Worm (Caenorhabditis elegans) whole organism, young adult: ENCODE measurements around the gene F40F8.1.
"Not testable (repeated sequence)": the region's sequence is repeated elsewhere in the genome, so short reads cannot be mapped to it uniquely, and the experiment has no call there.

ENCODE experiments used
- B0035.1 ChIP-seq: sonication (generic microtip); optimal IDR thresholded peaks from 2 replicates; lab custom pipeline; 2016; ENCODE audit warnings: missing genetic modification characterization, mild to moderate bottlenecking, missing compliant biosample characterization, missing genotype, missing genetic modification reagents
- F22D6.2 ChIP-seq: sonication (generic microtip); optimal IDR thresholded peaks from 2 replicates; lab custom pipeline; 2016; ENCODE audit warnings: mild to moderate bottlenecking, missing genetic modification characterization, missing compliant biosample characterization
- F39B2.1 ChIP-seq: fragments of 200-800 bp; sonication (Bioruptor generic); IDR thresholded peaks from 2 replicates; pipeline ENCODE4 v1.3.6; 2022; ENCODE audit warnings: missing genetic modification reagents, missing genetic modification characterization, missing compliant biosample characterization
- F52B5.7 ChIP-seq: sonication (generic microtip); optimal IDR thresholded peaks from 2 replicates; lab custom pipeline; 2016; ENCODE audit warnings: mild to moderate bottlenecking, missing genetic modification characterization, missing compliant biosample characterization
- K11D2.4 ChIP-seq: fragments of 200-800 bp; sonication (Bioruptor generic); IDR thresholded peaks from 2 replicates; pipeline ENCODE4 v1.3.6; 2022; ENCODE audit warnings: missing genetic modification reagents, missing genetic modification characterization, missing compliant biosample characterization
- Y79H2A.3 ChIP-seq: fragments of 200-800 bp; sonication (Bioruptor generic); conservative IDR thresholded peaks from 2 replicates; pipeline ENCODE4 v1.3.6; 2022; ENCODE audit warnings: missing genetic modification reagents, missing genetic modification characterization, missing compliant biosample characterization
- ama-1 ChIP-seq, 3 experiments: fragments of 150-350 bp in 1 of 3; sonication (generic microtip) in 2 of 3; optimal IDR thresholded peaks; 2 replicates each; lab custom pipeline; 2014 to 2018; ENCODE audit warnings: missing biosample characterization in 2 of 3, missing genetic modification characterization in 2 of 3, missing genetic modification reagents in 2 of 3
- aptf-2 ChIP-seq: fragments of 200-800 bp; sonication (Bioruptor generic); conservative IDR thresholded peaks from 2 replicates; pipeline ENCODE4 v1.3.6; 2022; ENCODE audit warnings: missing genetic modification reagents, missing genetic modification characterization, missing compliant biosample characterization
- atf-7 ChIP-seq: sonication (generic microtip); optimal IDR thresholded peaks from 2 replicates; lab custom pipeline; 2017; ENCODE audit warnings: mild to moderate bottlenecking, missing genetic modification characterization, missing compliant biosample characterization
- attf-5 ChIP-seq: fragments of 200-800 bp; sonication (Bioruptor generic); optimal IDR thresholded peaks from 2 replicates; lab custom pipeline; 2018; ENCODE audit warnings: mild to moderate bottlenecking, missing genetic modification characterization, missing compliant biosample characterization
- attf-6 ChIP-seq: fragments of 200-800 bp; sonication (Bioruptor generic); IDR thresholded peaks from 2 replicates; pipeline ENCODE4 v1.3.6; 2022; ENCODE audit warnings: missing genetic modification reagents, missing genetic modification characterization, missing compliant biosample characterization
- bed-2 ChIP-seq: fragments of 200-800 bp; sonication (Bioruptor generic); IDR thresholded peaks from 2 replicates; pipeline ENCODE4 v1.3.6; 2022; ENCODE audit warnings: missing genetic modification reagents, missing genetic modification characterization, missing compliant biosample characterization
- cebp-1 ChIP-seq, 2 experiments: fragments of 200-800 bp in 1 of 2; sonication (Bioruptor generic) in 1 of 2; sonication (generic microtip) in 1 of 2; IDR thresholded peaks in 1 of 2; optimal IDR thresholded peaks in 1 of 2; 2 replicates each; pipeline versions ENCODE4 v1.3.6 to Lab custom; 2017 to 2022; ENCODE audit warnings: missing compliant biosample characterization in 2 of 2, missing genetic modification characterization in 2 of 2, mild to moderate bottlenecking in 1 of 2, missing genetic modification reagents in 1 of 2, moderate library complexity in 1 of 2
- ceh-100 ChIP-seq: fragments of 200-800 bp; sonication (Bioruptor generic); IDR thresholded peaks from 2 replicates; pipeline ENCODE4 v1.3.6; 2022; ENCODE audit warnings: missing genetic modification reagents, missing genetic modification characterization, missing compliant biosample characterization
- chd-7 ChIP-seq: sonication (generic microtip); optimal IDR thresholded peaks from 2 replicates; lab custom pipeline; 2016; ENCODE audit warnings: mild to moderate bottlenecking, missing genetic modification characterization, moderate library complexity, missing compliant biosample characterization
- die-1 ChIP-seq: sonication (generic microtip); optimal IDR thresholded peaks from 2 replicates; lab custom pipeline; 2016; ENCODE audit warnings: missing genotype, mild to moderate bottlenecking, missing genetic modification characterization, missing compliant biosample characterization
- dox-1 ChIP-seq: fragments of 200-800 bp; sonication (Bioruptor generic); IDR thresholded peaks from 2 replicates; pipeline ENCODE4 v1.3.6; 2022; ENCODE audit warnings: missing genetic modification reagents, missing genetic modification characterization, missing compliant biosample characterization
- dpl-1 ChIP-seq: fragments of 150-350 bp; optimal IDR thresholded peaks from 2 replicates; lab custom pipeline; 2014; ENCODE audit warnings: missing biosample characterization, missing genetic modification reagents, missing genetic modification characterization
- efl-1 ChIP-seq: fragments of 150-350 bp; optimal IDR thresholded peaks from 2 replicates; lab custom pipeline; 2014; ENCODE audit warnings: missing biosample characterization, missing genetic modification reagents, missing genetic modification characterization
- egl-44 ChIP-seq: fragments of 200-800 bp; sonication (Bioruptor generic); IDR thresholded peaks from 2 replicates; pipeline ENCODE4 v1.3.6; 2022; ENCODE audit warnings: missing genetic modification reagents, missing genetic modification characterization, missing compliant biosample characterization
- gei-17 ChIP-seq: fragments of 200-800 bp; sonication (Bioruptor generic); optimal IDR thresholded peaks from 2 replicates; lab custom pipeline; 2018; ENCODE audit warnings: mild to moderate bottlenecking, missing genetic modification characterization, missing compliant biosample characterization
- hmg-1.2 ChIP-seq: fragments of 200-800 bp; sonication (Bioruptor generic); IDR thresholded peaks from 2 replicates; pipeline ENCODE4 v1.3.6; 2022; ENCODE audit warnings: missing genetic modification reagents, missing genetic modification characterization, missing compliant biosample characterization
- hmg-20 ChIP-seq: fragments of 200-800 bp; sonication (Bioruptor generic); IDR thresholded peaks from 2 replicates; pipeline ENCODE4 v1.3.6; 2022; ENCODE audit warnings: missing genetic modification reagents, missing genetic modification characterization, missing compliant biosample characterization
- hrde-1 ChIP-seq: sonication (generic microtip); optimal IDR thresholded peaks from 2 replicates; lab custom pipeline; 2016; ENCODE audit warnings: missing genetic modification characterization, mild to moderate bottlenecking, missing compliant biosample characterization, moderate library complexity, missing genotype, missing genetic modification reagents, borderline replicate concordance
- lag-1 ChIP-seq: fragments of 200-800 bp; sonication (Bioruptor generic); IDR thresholded peaks from 2 replicates; pipeline ENCODE4 v1.3.6; 2022; ENCODE audit warnings: missing genetic modification reagents, missing genetic modification characterization, missing compliant biosample characterization
- let-526 ChIP-seq: fragments of 200-800 bp; sonication (Bioruptor generic); IDR thresholded peaks from 2 replicates; pipeline ENCODE4 v1.3.6; 2022; ENCODE audit warnings: missing genetic modification reagents, missing genetic modification characterization, missing compliant biosample characterization
- let-607 ChIP-seq, 2 experiments: fragments of 200-800 bp in 1 of 2; sonication (Bioruptor generic) in 1 of 2; sonication (generic microtip) in 1 of 2; optimal IDR thresholded peaks; 2 replicates each; lab custom pipeline; 2016 to 2018; ENCODE audit warnings: mild to moderate bottlenecking in 2 of 2, missing compliant biosample characterization in 2 of 2, missing genetic modification characterization in 2 of 2, moderate library complexity in 2 of 2, missing genotype in 1 of 2
- lin-35 ChIP-seq, 3 experiments: fragments of 150-350 bp in 2 of 3; sonication (generic microtip) in 1 of 3; optimal IDR thresholded peaks; 2 replicates each; lab custom pipeline; 2014 to 2018; ENCODE audit warnings: missing biosample characterization in 3 of 3, missing genetic modification characterization in 3 of 3, missing genetic modification reagents in 3 of 3
- lin-40 ChIP-seq: sonication (generic microtip); optimal IDR thresholded peaks from 2 replicates; lab custom pipeline; 2016; ENCODE audit warnings: missing genetic modification characterization, mild to moderate bottlenecking, missing compliant biosample characterization, missing genotype, missing genetic modification reagents
- madf-10 ChIP-seq: sonication (generic microtip); optimal IDR thresholded peaks from 2 replicates; lab custom pipeline; 2016; ENCODE audit warnings: mild to moderate bottlenecking, missing genetic modification characterization, missing compliant biosample characterization
- madf-3 ChIP-seq: fragments of 200-800 bp; sonication (Bioruptor generic); IDR thresholded peaks from 2 replicates; pipeline ENCODE4 v1.3.6; 2022; ENCODE audit warnings: missing genetic modification reagents, missing genetic modification characterization, missing compliant biosample characterization
- madf-6 ChIP-seq: fragments of 200-800 bp; sonication (Bioruptor generic); IDR thresholded peaks from 2 replicates; pipeline ENCODE4 v1.3.6; 2022; ENCODE audit warnings: missing genetic modification reagents, missing genetic modification characterization, missing compliant biosample characterization
- mcd-1 ChIP-seq: fragments of 200-800 bp; sonication (Bioruptor generic); IDR thresholded peaks from 2 replicates; pipeline ENCODE4 v1.3.6; 2022; ENCODE audit warnings: missing genetic modification reagents, missing genetic modification characterization, missing compliant biosample characterization
- nfya-2 ChIP-seq: fragments of 200-800 bp; sonication (Bioruptor generic); IDR thresholded peaks from 2 replicates; pipeline ENCODE4 v1.3.6; 2022; ENCODE audit warnings: missing genetic modification reagents, missing genetic modification characterization, missing compliant biosample characterization
- snpc-4 ChIP-seq, 5 experiments: fragments of 150-350 bp in 1 of 5; sonication (generic microtip) in 4 of 5; optimal IDR thresholded peaks; 2 replicates each; lab custom pipeline; 2014 to 2018; ENCODE audit warnings: missing genetic modification characterization in 5 of 5, missing biosample characterization in 3 of 5, antibody characterized with exemption in 2 of 5, mild to moderate bottlenecking in 2 of 5, missing compliant biosample characterization in 2 of 5, missing genotype in 2 of 5, moderate library complexity in 2 of 5, missing genetic modification reagents in 1 of 5
- zfh-2 ChIP-seq: fragments of 200-800 bp; sonication (Bioruptor generic); conservative IDR thresholded peaks from 2 replicates; pipeline ENCODE4 v1.3.6; 2022; ENCODE audit warnings: missing genetic modification reagents, missing genetic modification characterization, missing compliant biosample characterization
- ztf-6 ChIP-seq: fragments of 200-800 bp; sonication (Bioruptor generic); IDR thresholded peaks from 2 replicates; pipeline ENCODE4 v1.3.6; 2022; ENCODE audit warnings: missing genetic modification reagents, missing genetic modification characterization, missing compliant biosample characterization

F40F8.1 gene

ce11 chrII:11167039-11167438 is 39.6 kb downstream of the F40F8.1 start (continued):
- no peak for TF ChIP-seq let-607 (tag; optimal IDR thresholded peaks at IDR 0.05; lab: Kevin White, UChicago)
- peak; percentile 32 for TF ChIP-seq madf-10
- peak; percentile 82 for TF ChIP-seq ama-1 (optimal IDR thresholded peaks at IDR 0.05; lab: Kevin White, UChicago)
- TF ChIP-seq ama-1 (GFP tag; optimal IDR thresholded peaks at IDR 0.05; lab: Kevin White, UChicago), result peak in 1 of 2 experiments; percentile 38
- TF ChIP-seq egl-44 (GFP tag; lab: Robert Waterston, UW), result peak; percentile 73; the same call in 1 of the 2 replicates
- TF ChIP-seq nfya-2 (GFP tag; lab: Robert Waterston, UW), result no peak
- TF ChIP-seq hmg-1.2 (GFP tag; lab: Robert Waterston, UW), result peak; percentile 95
- peak; percentile 92 for TF ChIP-seq madf-6 (GFP tag; lab: Robert Waterston, UW)
- no peak for TF ChIP-seq Y79H2A.3 (GFP tag; lab: Robert Waterston, UW)
- TF ChIP-seq chd-7 (tag; lab: Kevin White, UChicago), result peak; percentile 29
- TF ChIP-seq hmg-20, result peak; percentile 61; the same call in 1 of the 2 replicates
- TF ChIP-seq F52B5.7 (tag; lab: Kevin White, UChicago), result no peak
- peak; percentile 95 for TF ChIP-seq attf-6 (GFP tag; lab: Robert Waterston, UW)
- no peak for TF ChIP-seq B0035.1 (tag; lab: Kevin White, UChicago)
- TF ChIP-seq lin-35 (GFP tag; optimal IDR thresholded peaks at IDR 0.05; lab: Kevin White, UChicago), result peak in 1 of 3 experiments; percentile 32
- TF ChIP-seq gei-17 (GFP tag; lab: Kevin White, UChicago), result peak; percentile 39
- peak; percentile 7 for TF ChIP-seq dpl-1 (GFP tag; lab: Kevin White, UChicago)
- TF ChIP-seq aptf-2 (GFP tag; lab: Robert Waterston, UW), result 0 out of 2 replicates have a peak, but pooled peaks have one; percentile 51
- TF ChIP-seq ztf-6, result peak; percentile 67; the same call in 1 of the 2 replicates
- TF ChIP-seq lin-40 (tag; lab: Kevin White, UChicago), result peak; percentile 40
- 0 out of 2 replicates have a peak, but pooled peaks have one; percentile 65 for TF ChIP-seq let-526 (GFP tag; lab: Robert Waterston, UW)
- TF ChIP-seq efl-1 (GFP tag; lab: Kevin White, UChicago), result peak; percentile 49
- no peak for TF ChIP-seq lag-1 (GFP tag; lab: Robert Waterston, UW)
- TF ChIP-seq zfh-2 (GFP tag; lab: Robert Waterston, UW), result peak; percentile 90
- TF ChIP-seq hrde-1 (tag; lab: Kevin White, UChicago), result peak; percentile 84
- 0 out of 2 replicates have a peak, but pooled peaks have one; percentile 26 for TF ChIP-seq K11D2.4
- no peak for TF ChIP-seq madf-3 (GFP tag; lab: Robert Waterston, UW)
- TF ChIP-seq F39B2.1 (GFP tag; lab: Robert Waterston, UW), result no peak
- TF ChIP-seq atf-7 (tag; lab: Kevin White, UChicago), result peak; percentile 11
- TF ChIP-seq die-1, result peak; percentile 39
- TF ChIP-seq cebp-1 (GFP tag; IDR thresholded peaks at IDR 0.05; lab: Robert Waterston, UW), result no peak
- peak; percentile 56 for TF ChIP-seq cebp-1 (tag; optimal IDR thresholded peaks at IDR 0.05; lab: Kevin White, UChicago)
- no peak for TF ChIP-seq F22D6.2 (tag; lab: Kevin White, UChicago)
- peak; percentile 83 for TF ChIP-seq bed-2 (GFP tag; lab: Robert Waterston, UW)

ce11 chrII:11168893-11169292 is 41.4 kb downstream of the F40F8.1 start:
- peak; percentile 75 for TF ChIP-seq mcd-1 (GFP tag; lab: Robert Waterston, UW)
- peak; percentile 80 for TF ChIP-seq ceh-100
- TF ChIP-seq dox-1 (GFP tag; lab: Robert Waterston, UW), result peak; percentile 58
- peak; percentile 35 for TF ChIP-seq attf-5 (GFP tag; lab: Kevin White, UChicago)
- TF ChIP-seq snpc-4 (GFP tag; optimal IDR thresholded peaks at IDR 0.05; lab: Kevin White, UChicago), result not testable (repeated sequence)
- TF ChIP-seq snpc-4 (tag; optimal IDR thresholded peaks at IDR 0.05; lab: Kevin White, UChicago), result peak in 1 of 4 experiments; percentile 31
- TF ChIP-seq, all 124 proteins: peak for 5; not testable (repeated sequence) for 119
